Worm (Caenorhabditis elegans): ENCODE data around the gene egl-10.

Gene egl-10

ce11 chrV:12418292-12418691 lies 44.5 kb downstream of the egl-10 start, which contains the start of gene C54D10.3:
C54D10.3 (plus strand) TSS chrV:12418592.
- TF ChIP-seq lim-6 (tag; optimal IDR thresholded peaks at IDR 0.05) (no peak), unc-42 (tag; optimal IDR thresholded peaks at IDR 0.05) (no peak), hlh-30 (tag; optimal IDR thresholded peaks at IDR 0.05; ENCODE audit: insufficient read depth) (no peak), ahr-1 (tag; optimal IDR thresholded peaks at IDR 0.05) (no peak), tbx-2 (tag; optimal IDR thresholded peaks at IDR 0.05) (no peak), npax-4 (tag; optimal IDR thresholded peaks at IDR 0.05) (no peak), odd-2 (tag; optimal IDR thresholded peaks at IDR 0.05) (no peak), elt-4 (tag; optimal IDR thresholded peaks at IDR 0.05) (no peak), ztf-16 (tag; optimal IDR thresholded peaks at IDR 0.05) (no peak), Y22D7AL.16 (tag; optimal IDR thresholded peaks at IDR 0.05) (no peak), F13H6.1 (tag; optimal IDR thresholded peaks at IDR 0.05) (no peak)

DNA sequence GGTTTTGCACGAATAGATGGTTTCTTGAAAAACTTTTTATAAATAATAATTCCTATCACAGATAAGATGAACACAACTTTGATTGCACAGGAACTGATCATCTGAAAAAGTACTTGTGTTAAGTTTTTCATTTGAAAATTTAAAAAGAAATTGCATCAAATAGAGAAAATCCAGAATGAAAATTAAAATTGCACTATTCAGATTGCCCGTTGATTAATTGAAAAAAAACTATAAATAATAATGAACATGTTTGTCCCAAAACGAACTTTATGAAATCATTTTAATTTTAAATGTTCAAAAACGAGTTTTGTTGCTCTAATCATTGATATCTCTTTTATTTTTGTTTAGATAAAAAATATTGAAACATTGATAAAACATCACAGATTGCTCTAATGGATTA lies 45.5 kb downstream of the egl-10 start, which contains the start of gene cdr-3:
cdr-3 (minus strand) TSS at position 101 of the 400 bp plus-strand sequence.
- no peak for TF ChIP-seq ttx-3 (tag; optimal IDR thresholded peaks at IDR 0.05)
- TF ChIP-seq F13H6.1 (tag; optimal IDR thresholded peaks at IDR 0.05): no peak
- TF ChIP-seq madf-2 (tag; optimal IDR thresholded peaks at IDR 0.05): no peak
- TF ChIP-seq syd-9 (tag; optimal IDR thresholded peaks at IDR 0.05): no peak
- TF ChIP-seq hlh-30 (tag; optimal IDR thresholded peaks at IDR 0.05; ENCODE audit: insufficient read depth): no peak
- TF ChIP-seq tbx-2 (tag; optimal IDR thresholded peaks at IDR 0.05): no peak
- no peak for TF ChIP-seq hlh-15 (tag; optimal IDR thresholded peaks at IDR 0.05)
- no peak for TF ChIP-seq pha-4 (tag; optimal IDR thresholded peaks at IDR 0.05)
- TF ChIP-seq ceh-22 (tag; optimal IDR thresholded peaks at IDR 0.05): no peak
- no peak for TF ChIP-seq ama-1 (optimal IDR thresholded peaks at IDR 0.05)
- TF ChIP-seq ref-2 (tag; optimal IDR thresholded peaks at IDR 0.05): no peak
- TF ChIP-seq fax-1 (tag; optimal IDR thresholded peaks at IDR 0.05): no peak

DNA sequence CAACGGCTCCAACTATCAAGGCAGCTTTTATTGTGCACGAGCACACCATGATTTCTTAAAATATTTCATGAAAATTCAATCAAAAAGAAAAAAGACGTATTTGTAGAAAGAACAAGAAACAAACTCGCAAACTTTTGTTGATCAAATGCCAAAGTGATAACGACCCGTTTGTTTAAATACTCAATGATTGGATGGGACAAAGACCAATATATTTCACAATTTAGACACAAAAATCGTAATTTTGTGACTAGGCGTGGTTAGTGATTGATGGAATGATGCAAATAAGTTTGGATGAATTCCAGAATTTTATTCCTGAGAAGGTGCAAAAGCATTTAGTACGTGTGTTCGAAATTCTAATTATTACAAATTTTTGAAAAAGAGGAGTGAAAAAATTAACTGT lies 47.2 kb downstream of the egl-10 start, which contains the start of gene cdr-2:
cdr-2 (minus strand) TSS at position 54 of the 400 bp plus-strand sequence.
- TF ChIP-seq hlh-13 (GFP tag; optimal IDR thresholded peaks at IDR 0.05): no peak
- no peak for TF ChIP-seq pag-3 (tag; optimal IDR thresholded peaks at IDR 0.05; ENCODE audit: borderline replicate concordance)
- no peak for TF ChIP-seq pat-9 (tag; optimal IDR thresholded peaks at IDR 0.05)
- no peak for TF ChIP-seq K09A11.1 (tag; optimal IDR thresholded peaks at IDR 0.05; ENCODE audit: insufficient read depth)
- no peak for TF ChIP-seq sox-2 (GFP tag; IDR thresholded peaks at IDR 0.05)
- TF ChIP-seq sdc-2 (tag; optimal IDR thresholded peaks at IDR 0.05): no peak
- TF ChIP-seq mec-3 (tag; optimal IDR thresholded peaks at IDR 0.05; ENCODE audit: borderline replicate concordance): no peak
- TF ChIP-seq ttx-3 (tag; optimal IDR thresholded peaks at IDR 0.05): no peak
- TF ChIP-seq zip-5 (tag; optimal IDR thresholded peaks at IDR 0.05): no peak

DNA sequence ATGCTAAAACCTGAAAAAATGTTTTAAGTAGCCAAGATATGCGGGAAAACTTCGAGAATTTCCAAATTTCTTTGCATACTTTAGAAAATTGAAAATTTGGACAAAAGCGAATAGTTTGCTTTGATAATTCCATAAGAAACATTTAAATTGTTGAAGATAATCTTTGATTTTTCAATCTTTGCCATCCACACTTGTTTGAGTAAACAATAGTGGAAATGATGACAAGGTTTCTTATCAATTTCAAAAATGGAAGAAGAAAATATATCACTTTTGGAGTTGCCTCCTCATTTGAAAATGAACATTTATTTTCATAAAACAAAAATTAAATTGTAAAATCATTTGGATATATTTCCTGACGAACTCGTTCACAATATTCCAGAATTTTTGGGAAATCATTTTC lies 48.4 kb downstream of the egl-10 start:
- no peak for TF ChIP-seq pha-2 (tag; optimal IDR thresholded peaks at IDR 0.05)
- TF ChIP-seq sox-4 (tag; optimal IDR thresholded peaks at IDR 0.05): no peak
- no peak for TF ChIP-seq lim-6 (tag; optimal IDR thresholded peaks at IDR 0.05)
- no peak for TF ChIP-seq elt-4 (tag; optimal IDR thresholded peaks at IDR 0.05)
- TF ChIP-seq hlh-30 (tag; optimal IDR thresholded peaks at IDR 0.05; ENCODE audit: insufficient read depth): no peak
- no peak for TF ChIP-seq fkh-10 (GFP tag; optimal IDR thresholded peaks at IDR 0.05)
- TF ChIP-seq ceh-22 (tag; optimal IDR thresholded peaks at IDR 0.05): no peak
- no peak for TF ChIP-seq sdc-2 (tag; optimal IDR thresholded peaks at IDR 0.05)
- TF ChIP-seq pqm-1 (tag; optimal IDR thresholded peaks at IDR 0.05): no peak
- TF ChIP-seq ama-1 (optimal IDR thresholded peaks at IDR 0.05): no peak
- no peak for TF ChIP-seq pax-1 (tag; optimal IDR thresholded peaks at IDR 0.05)
- TF ChIP-seq unc-55 (GFP tag; optimal IDR thresholded peaks at IDR 0.05): no peak
- no peak for TF ChIP-seq pros-1 (tag; optimal IDR thresholded peaks at IDR 0.05)

- TF ChIP-seq hlh-8 (tag; optimal IDR thresholded peaks at IDR 0.05): no peak
- no peak for TF ChIP-seq eyg-1 (tag; optimal IDR thresholded peaks at IDR 0.05)
- no peak for TF ChIP-seq hlh-15 (tag; optimal IDR thresholded peaks at IDR 0.05)
- no peak for TF ChIP-seq hlh-30 (tag; optimal IDR thresholded peaks at IDR 0.05; ENCODE audit: insufficient read depth)
- no peak for TF ChIP-seq pros-1 (tag; optimal IDR thresholded peaks at IDR 0.05)
- no peak for TF ChIP-seq odd-2 (tag; optimal IDR thresholded peaks at IDR 0.05)
- TF ChIP-seq pqm-1 (tag; optimal IDR thresholded peaks at IDR 0.05): no peak
- TF ChIP-seq elt-4 (tag; optimal IDR thresholded peaks at IDR 0.05): no peak
- TF ChIP-seq unc-55 (GFP tag; optimal IDR thresholded peaks at IDR 0.05): no peak
- no peak for TF ChIP-seq ceh-19 (GFP tag; optimal IDR thresholded peaks at IDR 0.05)
- no peak for TF ChIP-seq pat-9 (tag; optimal IDR thresholded peaks at IDR 0.05)
- no peak for TF ChIP-seq lim-6 (tag; optimal IDR thresholded peaks at IDR 0.05)
- TF ChIP-seq rnt-1 (tag; optimal IDR thresholded peaks at IDR 0.05): no peak
- no peak for TF ChIP-seq ceh-18 (tag; optimal IDR thresholded peaks at IDR 0.05)
- no peak for TF ChIP-seq ceh-34 (tag; optimal IDR thresholded peaks at IDR 0.05)
- no peak for TF ChIP-seq ceh-31 (tag; optimal IDR thresholded peaks at IDR 0.05)
- no peak for TF ChIP-seq ahr-1 (tag; optimal IDR thresholded peaks at IDR 0.05)
- TF ChIP-seq ceh-6 (GFP tag; optimal IDR thresholded peaks at IDR 0.05): no peak
- TF ChIP-seq pha-4 (tag; optimal IDR thresholded peaks at IDR 0.05): no peak
- no peak for TF ChIP-seq C38D4.7 (GFP tag; optimal IDR thresholded peaks at IDR 0.05)
These were observed 49.1 kb downstream of the egl-10 start, which contains the start of gene cdr-6 for ce11 chrV:12413651-12414114. cdr-6 (minus strand) TSS chrV:12413701.
